Worm (Caenorhabditis elegans) whole organism, L1 larva: ENCODE results near the gene F19F10.3.
A peak's percentile ranks its signal among the peaks of the same experiment; 100 is the strongest.

Source experiments
- C16A3.4 ChIP-seq: fragments of 150-350 bp; optimal IDR thresholded peaks from 2 replicates; lab custom pipeline; 2014; ENCODE audit warnings: missing biosample characterization, missing genetic modification characterization
- C34B4.2 ChIP-seq: sonication (generic microtip); optimal IDR thresholded peaks from 2 replicates; lab custom pipeline; 2017; ENCODE audit warnings: mild to moderate bottlenecking, missing genetic modification characterization, missing compliant biosample characterization
- ceh-8 ChIP-seq: fragments of 200-800 bp; sonication (Bioruptor generic); optimal IDR thresholded peaks from 2 replicates; lab custom pipeline; 2018; ENCODE audit warnings: mild to moderate bottlenecking, missing genetic modification characterization, moderate library complexity, missing compliant biosample characterization
- ceh-88 ChIP-seq: fragments of 200-800 bp; sonication (Bioruptor generic); IDR thresholded peaks from 2 replicates; pipeline ENCODE4 v1.3.6; 2022; ENCODE audit warnings: missing genetic modification characterization, missing compliant biosample characterization
- ces-1 ChIP-seq: fragments of 150-350 bp; optimal IDR thresholded peaks from 2 replicates; lab custom pipeline; 2014; ENCODE audit warnings: missing biosample characterization, missing genetic modification reagents, missing genetic modification characterization
- dsc-1 ChIP-seq: sonication (generic microtip); optimal IDR thresholded peaks from 2 replicates; lab custom pipeline; 2016; ENCODE audit warnings: mild to moderate bottlenecking, missing genetic modification characterization, missing compliant biosample characterization
- efl-3 ChIP-seq: fragments of 200-800 bp; sonication (Bioruptor generic); optimal IDR thresholded peaks from 2 replicates; lab custom pipeline; 2018; ENCODE audit warnings: mild to moderate bottlenecking, missing genetic modification characterization, missing compliant biosample characterization
- elt-2 ChIP-seq: sonication (generic microtip); optimal IDR thresholded peaks from 2 replicates; lab custom pipeline; 2016; ENCODE audit warnings: missing genetic modification characterization, mild to moderate bottlenecking, inconsistent platforms, missing compliant biosample characterization, missing genetic modification reagents
- elt-3 ChIP-seq, 6 experiments: fragments of 150-350 bp in 1 of 6; sonication (generic microtip); optimal IDR thresholded peaks; 2 replicates each; lab custom pipeline; 2017 to 2018; ENCODE audit warnings: missing biosample characterization in 6 of 6, missing genetic modification characterization in 6 of 6, inconsistent platforms in 1 of 6
- ets-5 ChIP-seq: fragments of 200-800 bp; sonication (Bioruptor generic); IDR thresholded peaks from 2 replicates; pipeline ENCODE4 v1.3.6; 2022; ENCODE audit warnings: missing genetic modification characterization, missing compliant biosample characterization
- fkh-10 ChIP-seq: sonication (generic microtip); optimal IDR thresholded peaks from 2 replicates; lab custom pipeline; 2017; ENCODE audit warnings: missing biosample characterization, missing genetic modification reagents, missing genetic modification characterization
- fkh-8 ChIP-seq: sonication (generic microtip); optimal IDR thresholded peaks from 2 replicates; lab custom pipeline; 2016; ENCODE audit warnings: mild to moderate bottlenecking, missing genetic modification characterization, missing compliant biosample characterization
- grh-1 ChIP-seq: fragments of 200-800 bp; sonication (Bioruptor generic); IDR thresholded peaks from 2 replicates; pipeline ENCODE4 v1.3.6; 2022; ENCODE audit warnings: missing genetic modification reagents, missing genetic modification characterization, missing compliant biosample characterization
- jun-1 ChIP-seq: fragments of 150-350 bp; optimal IDR thresholded peaks from 2 replicates; lab custom pipeline; 2014; ENCODE audit warnings: missing biosample characterization, missing genetic modification reagents, missing genetic modification characterization
- lin-13 ChIP-seq: fragments of 150-350 bp; optimal IDR thresholded peaks from 2 replicates; lab custom pipeline; 2014; ENCODE audit warnings: missing biosample characterization, missing genetic modification reagents, missing genetic modification characterization
- lin-14 ChIP-seq: fragments of 200-800 bp; sonication (Bioruptor generic); optimal IDR thresholded peaks from 2 replicates; lab custom pipeline; 2018; ENCODE audit warnings: mild to moderate bottlenecking, missing genetic modification characterization, moderate library complexity, missing compliant biosample characterization
- lin-15B ChIP-seq: fragments of 150-350 bp; sonication (generic microtip); optimal IDR thresholded peaks from 3 replicates; lab custom pipeline; 2014; ENCODE audit warnings: missing biosample characterization, missing genetic modification characterization
- lsy-2 ChIP-seq, 2 experiments: fragments of 150-350 bp; optimal IDR thresholded peaks; 2 replicates each; lab custom pipeline; 2014; ENCODE audit warnings: missing biosample characterization in 2 of 2, missing genetic modification characterization in 2 of 2
- mdl-1 ChIP-seq, 2 experiments: fragments of 150-350 bp; optimal IDR thresholded peaks; 2 replicates each; lab custom pipeline; 2014 to 2017; ENCODE audit warnings: missing biosample characterization in 2 of 2, missing genetic modification characterization in 2 of 2, inconsistent platforms in 1 of 2
- mef-2 ChIP-seq: fragments of 150-350 bp; optimal IDR thresholded peaks from 2 replicates; lab custom pipeline; 2014; ENCODE audit warnings: missing biosample characterization, missing genetic modification characterization
- nhr-237 ChIP-seq: fragments of 150-350 bp; optimal IDR thresholded peaks from 2 replicates; lab custom pipeline; 2014; ENCODE audit warnings: missing biosample characterization, missing genetic modification characterization
- nhr-28 ChIP-seq: fragments of 150-350 bp; optimal IDR thresholded peaks from 2 replicates; lab custom pipeline; 2014; ENCODE audit warnings: missing biosample characterization, missing genetic modification characterization
- nhr-71 ChIP-seq: sonication (generic microtip); optimal IDR thresholded peaks from 2 replicates; lab custom pipeline; 2016; ENCODE audit warnings: mild to moderate bottlenecking, missing genetic modification characterization, moderate library complexity, missing compliant biosample characterization
- nhr-76 ChIP-seq: sonication (generic microtip); optimal IDR thresholded peaks from 2 replicates; lab custom pipeline; 2017; ENCODE audit warnings: missing biosample characterization, missing genetic modification characterization
- nhr-77 ChIP-seq: fragments of 150-350 bp; optimal IDR thresholded peaks from 2 replicates; lab custom pipeline; 2014; ENCODE audit warnings: missing biosample characterization, missing genetic modification characterization
- pax-3 ChIP-seq: fragments of 200-800 bp; sonication (Bioruptor generic); optimal IDR thresholded peaks from 2 replicates; lab custom pipeline; 2018; ENCODE audit warnings: mild to moderate bottlenecking, missing genetic modification characterization, moderate library complexity, missing compliant biosample characterization
- pqm-1 ChIP-seq: sonication (generic microtip); optimal IDR thresholded peaks from 3 replicates; lab custom pipeline; 2017; ENCODE audit warnings: missing biosample characterization, missing genetic modification characterization
- rnt-1 ChIP-seq: sonication (generic microtip); optimal IDR thresholded peaks from 2 replicates; lab custom pipeline; 2016; ENCODE audit warnings: mild to moderate bottlenecking, missing genetic modification characterization, moderate library complexity, missing compliant biosample characterization
- sptf-1 ChIP-seq: fragments of 150-350 bp; optimal IDR thresholded peaks from 2 replicates; lab custom pipeline; 2014; ENCODE audit warnings: missing biosample characterization, missing genetic modification characterization
- sup-37 ChIP-seq: fragments of 200-800 bp; sonication (Bioruptor generic); optimal IDR thresholded peaks from 2 replicates; lab custom pipeline; 2018; ENCODE audit warnings: mild to moderate bottlenecking, missing genetic modification characterization, missing compliant biosample characterization
- swsn-7 ChIP-seq: sonication (generic microtip); optimal IDR thresholded peaks from 2 replicates; lab custom pipeline; 2016; ENCODE audit warnings: missing genetic modification characterization, missing compliant biosample characterization
- unc-130 ChIP-seq: fragments of 150-350 bp; optimal IDR thresholded peaks from 2 replicates; lab custom pipeline; 2017; ENCODE audit warnings: missing biosample characterization, missing genetic modification characterization, inconsistent platforms
- unc-62 ChIP-seq: fragments of 150-350 bp; optimal IDR thresholded peaks from 2 replicates; lab custom pipeline; 2014; ENCODE audit warnings: missing biosample characterization, missing genetic modification reagents, missing genetic modification characterization
- vab-15 ChIP-seq: sonication (generic microtip); optimal IDR thresholded peaks from 2 replicates; lab custom pipeline; 2017; ENCODE audit warnings: missing genotype, mild to moderate bottlenecking, missing genetic modification characterization, missing compliant biosample characterization
- xbp-1 ChIP-seq: sonication (generic microtip); optimal IDR thresholded peaks from 2 replicates; lab custom pipeline; 2016; ENCODE audit warnings: missing genetic modification characterization, missing compliant biosample characterization
- zag-1 ChIP-seq: fragments of 150-350 bp; optimal IDR thresholded peaks from 2 replicates; lab custom pipeline; 2014; ENCODE audit warnings: missing biosample characterization, missing genetic modification characterization
- zip-4 ChIP-seq: fragments of 200-800 bp; sonication (Bioruptor generic); optimal IDR thresholded peaks from 2 replicates; lab custom pipeline; 2018; ENCODE audit warnings: mild to moderate bottlenecking, missing genetic modification characterization, moderate library complexity, missing compliant biosample characterization

Gene F19F10.3

ce11 chrV:7587637-7588036 lies 35.7 kb downstream of the F19F10.3 start, which contains the start of the genes F19F10.11 and C50E3.5 (continued):
- no peak for TF ChIP-seq pqm-1
- no peak for TF ChIP-seq nhr-77 (tag; lab: Kevin White, UChicago)
- TF ChIP-seq efl-3 (GFP tag; lab: Kevin White, UChicago), result no peak
- TF ChIP-seq ceh-8, result no peak
- peak; percentile 67 for TF ChIP-seq C16A3.4
- TF ChIP-seq, all 84 proteins: peak for 33

- TF ChIP-seq elt-3 (tag; optimal IDR thresholded peaks at IDR 0.05; lab: Kevin White, UChicago), result no peak
- no peak for TF ChIP-seq unc-130 (tag; lab: Kevin White, UChicago)
- TF ChIP-seq fkh-10 (GFP tag; lab: Kevin White, UChicago), result peak; percentile 49
- no peak for TF ChIP-seq sup-37 (GFP tag; lab: Kevin White, UChicago)
- TF ChIP-seq lin-14 (GFP tag; lab: Kevin White, UChicago), result peak; percentile 7
- no peak for TF ChIP-seq elt-2 (tag; lab: Kevin White, UChicago)
- TF ChIP-seq nhr-76 (tag; lab: Kevin White, UChicago), result no peak
- no peak for TF ChIP-seq jun-1
- no peak for TF ChIP-seq pax-3
- TF ChIP-seq unc-62 (GFP tag; lab: Kevin White, UChicago), result no peak
- no peak for TF ChIP-seq C34B4.2 (tag; lab: Kevin White, UChicago)
- no peak for TF ChIP-seq lsy-2 (tag; optimal IDR thresholded peaks at IDR 0.05; lab: Kevin White, UChicago)
- TF ChIP-seq ets-5 (GFP tag; lab: Robert Waterston, UW), result no peak
- TF ChIP-seq ceh-88, result no peak
- TF ChIP-seq fkh-8 (tag; lab: Kevin White, UChicago), result no peak
- TF ChIP-seq sptf-1 (tag; lab: Kevin White, UChicago), result no peak
These were observed 38.5 kb downstream of the F19F10.3 start, which contains the start of gene C50E3.6 for ce11 chrV:7590454-7590853. Gene C50E3.6, minus strand, starts transcription at chrV:7590554.

- TF ChIP-seq lin-13, result no peak
These were observed 43.2 kb downstream of the F19F10.3 start for ce11 chrV:7595132-7595531.

- no peak for TF ChIP-seq dsc-1
- no peak for TF ChIP-seq mdl-1 (tag; optimal IDR thresholded peaks at IDR 0.05; lab: Kevin White, UChicago)
- TF ChIP-seq fkh-10 (GFP tag; lab: Kevin White, UChicago), result no peak
- TF ChIP-seq ets-5 (GFP tag; lab: Robert Waterston, UW), result no peak
- TF ChIP-seq nhr-28, result no peak
- TF ChIP-seq vab-15, result no peak
- no peak for TF ChIP-seq lin-15B (tag; lab: Kevin White, UChicago)
- no peak for TF ChIP-seq zag-1
- TF ChIP-seq ces-1, result no peak
- no peak for TF ChIP-seq nhr-237 (tag; lab: Kevin White, UChicago)
- no peak for TF ChIP-seq elt-3 (tag; optimal IDR thresholded peaks at IDR 0.05; lab: Kevin White, UChicago)
- TF ChIP-seq ceh-88, result no peak
- TF ChIP-seq, all 84 proteins: peak for 0
These were observed 46.3 kb downstream of the F19F10.3 start, which contains the start of gene C50E3.7 for ce11 chrV:7598269-7598668. Gene C50E3.7, minus strand, starts transcription at chrV:7598369.

- no peak for TF ChIP-seq unc-62 (GFP tag; lab: Kevin White, UChicago)
- no peak for TF ChIP-seq mef-2 (tag; lab: Kevin White, UChicago)
- no peak for TF ChIP-seq nhr-71 (tag; lab: Kevin White, UChicago)
- no peak for TF ChIP-seq swsn-7
- no peak for TF ChIP-seq unc-130 (tag; lab: Kevin White, UChicago)
- no peak for TF ChIP-seq zip-4
These were observed 48.2 kb downstream of the F19F10.3 start, which contains the start of gene C50E3.9 for ce11 chrV:7600149-7600548. Gene C50E3.9, minus strand, starts transcription at chrV:7600249.

ce11 chrV:7601443-7601842 lies 49.5 kb downstream of the F19F10.3 start, which contains the start of gene scl-26:
Gene scl-26, minus strand, starts transcription at chrV:7601543.
- TF ChIP-seq grh-1 (GFP tag; lab: Robert Waterston, UW) (no peak), fkh-10 (GFP tag; lab: Kevin White, UChicago) (no peak), nhr-237 (tag; lab: Kevin White, UChicago) (no peak), rnt-1 (tag; lab: Kevin White, UChicago) (no peak), unc-130 (tag; lab: Kevin White, UChicago) (no peak), xbp-1 (tag; lab: Kevin White, UChicago) (no peak)
